Fruit fly (Drosophila melanogaster) whole organism, embryonic: ENCODE measurements around the gene CG10038.

ENCODE experiments used
- Blimp-1 ChIP-seq: fragments of 200-800 bp; sonication (Bioruptor generic); optimal IDR thresholded peaks from 3 replicates; lab custom pipeline; 2018; ENCODE audit warnings: missing biosample characterization, missing genetic modification characterization, mild to moderate bottlenecking, moderate library complexity, missing genetic modification reagents
- Bteb2 ChIP-seq: fragments of 200-800 bp; sonication (Bioruptor generic); optimal IDR thresholded peaks from 2 replicates; lab custom pipeline; 2016; ENCODE audit warnings: missing biosample characterization, missing genetic modification characterization
- C15 ChIP-seq: fragments of 200-800 bp; sonication (Bioruptor generic); IDR thresholded peaks from 3 replicates; pipeline ENCODE4 v1.3.6; 2022; ENCODE audit warnings: missing biosample characterization, missing genetic modification characterization
- CG10209 ChIP-seq: fragments of 200-800 bp; sonication (Bioruptor generic); optimal IDR thresholded peaks from 3 replicates; lab custom pipeline; 2017; ENCODE audit warnings: missing biosample characterization, mild to moderate bottlenecking, missing genetic modification characterization, missing genetic modification reagents
- CG11560 ChIP-seq: fragments of 200-800 bp; sonication (Bioruptor generic); IDR thresholded peaks from 3 replicates; pipeline ENCODE4 v1.3.6; 2022; ENCODE audit warnings: missing biosample characterization, missing genetic modification characterization
- CG14667 ChIP-seq: fragments of 200-800 bp; sonication (Bioruptor generic); IDR thresholded peaks from 2 replicates; pipeline ENCODE4 v1.3.6; 2022; ENCODE audit warnings: missing biosample characterization, missing genetic modification characterization
- CG15479 ChIP-seq: fragments of 200-800 bp; sonication (Bioruptor generic); optimal IDR thresholded peaks from 3 replicates; lab custom pipeline; 2019; ENCODE audit warnings: missing biosample characterization, mild to moderate bottlenecking, missing genetic modification characterization, moderate library complexity
- CG17802 ChIP-seq: fragments of 200-800 bp; sonication (Bioruptor generic); optimal IDR thresholded peaks from 2 replicates; lab custom pipeline; 2018; ENCODE audit warnings: missing biosample characterization, mild to moderate bottlenecking, missing genetic modification characterization, moderate library complexity
- CG18476 ChIP-seq: fragments of 200-800 bp; sonication (Bioruptor generic); optimal IDR thresholded peaks from 2 replicates; lab custom pipeline; 2016; ENCODE audit warnings: missing biosample characterization, mild to moderate bottlenecking, missing genetic modification characterization
- CG2129 ChIP-seq: fragments of 200-800 bp; sonication (Bioruptor generic); IDR thresholded peaks from 2 replicates; pipeline ENCODE4 v1.3.6; 2022; ENCODE audit warnings: missing biosample characterization, missing genetic modification characterization; ENCODE audit not compliant: partially characterized antibody
- CG2712 ChIP-seq: fragments of 200-800 bp; optimal IDR thresholded peaks from 3 replicates; lab custom pipeline; 2019; ENCODE audit warnings: missing biosample characterization, mild to moderate bottlenecking, missing genetic modification characterization, moderate library complexity
- CG2875 ChIP-seq: fragments of 200-800 bp; sonication (Bioruptor generic); optimal IDR thresholded peaks from 2 replicates; lab custom pipeline; 2017; ENCODE audit warnings: missing biosample characterization, mild to moderate bottlenecking, missing genetic modification characterization, missing genetic modification reagents
- CG2889 ChIP-seq: fragments of 200-800 bp; sonication (Bioruptor generic); IDR thresholded peaks from 3 replicates; pipeline ENCODE4 v1.3.6; 2022; ENCODE audit warnings: missing biosample characterization, missing genetic modification characterization
- CG4424 ChIP-seq: fragments of 200-800 bp; sonication (Bioruptor generic); optimal IDR thresholded peaks from 3 replicates; lab custom pipeline; 2016; ENCODE audit warnings: missing biosample characterization, missing genetic modification characterization
- CG6791 ChIP-seq: fragments of 200-800 bp; sonication (Bioruptor generic); IDR thresholded peaks from 3 replicates; pipeline ENCODE4 v1.3.6; 2022; ENCODE audit warnings: missing biosample characterization, missing genetic modification characterization; ENCODE audit not compliant: partially characterized antibody
- CG6854 ChIP-seq: fragments of 200-800 bp; sonication (Bioruptor generic); optimal IDR thresholded peaks from 3 replicates; lab custom pipeline; 2017; ENCODE audit warnings: missing biosample characterization, mild to moderate bottlenecking, missing genetic modification characterization
- CG7786 ChIP-seq: fragments of 200-800 bp; sonication (Bioruptor generic); optimal IDR thresholded peaks from 2 replicates; lab custom pipeline; 2016; ENCODE audit warnings: missing biosample characterization, missing genetic modification characterization
- CG7839 ChIP-seq: fragments of 200-800 bp; sonication (Bioruptor generic); optimal IDR thresholded peaks from 3 replicates; lab custom pipeline; 2018; ENCODE audit warnings: missing biosample characterization, mild to moderate bottlenecking, missing genetic modification characterization, moderate library complexity
- CG9609 ChIP-seq: fragments of 200-800 bp; sonication (Bioruptor generic); optimal IDR thresholded peaks from 3 replicates; lab custom pipeline; 2016; ENCODE audit warnings: missing biosample characterization, missing genetic modification characterization
- CrebB ChIP-seq: fragments of 200-800 bp; sonication (Bioruptor generic); optimal IDR thresholded peaks from 3 replicates; lab custom pipeline; 2018; ENCODE audit warnings: missing biosample characterization, mild to moderate bottlenecking, missing genetic modification characterization
- Dip2 ChIP-seq: fragments of 200-800 bp; sonication (Bioruptor generic); IDR thresholded peaks from 2 replicates; pipeline ENCODE4 v1.3.6; 2022; ENCODE audit warnings: missing biosample characterization, missing genetic modification characterization
- Hand ChIP-seq: fragments of 200-800 bp; sonication (Bioruptor generic); optimal IDR thresholded peaks from 2 replicates; lab custom pipeline; 2017; ENCODE audit warnings: mild to moderate bottlenecking, missing biosample characterization, missing genetic modification reagents, missing genetic modification characterization
- Hr51 ChIP-seq, 2 experiments: fragments of 200-800 bp; sonication (Bioruptor generic); optimal IDR thresholded peaks; 2 replicates in 1 of 2; 3 replicates in 1 of 2; lab custom pipeline; 2016 to 2018; ENCODE audit warnings: missing biosample characterization in 2 of 2, missing genetic modification characterization in 2 of 2, mild to moderate bottlenecking in 1 of 2, moderate library complexity in 1 of 2
- NC2β ChIP-seq: fragments of 200-800 bp; sonication (Bioruptor generic); optimal IDR thresholded peaks from 2 replicates; lab custom pipeline; 2016; ENCODE audit warnings: missing biosample characterization, missing genetic modification characterization
- Sin3A ChIP-seq: fragments of >200 bp; optimal IDR thresholded peaks from 2 replicates; lab custom pipeline; 2018
- Vsx1 ChIP-seq: fragments of 200-800 bp; sonication (Bioruptor generic); optimal IDR thresholded peaks from 2 replicates; lab custom pipeline; 2017; ENCODE audit warnings: missing biosample characterization, mild to moderate bottlenecking, missing genetic modification characterization, missing genetic modification reagents
- aop ChIP-seq: fragments of 200-800 bp; sonication (Bioruptor generic); IDR thresholded peaks from 2 replicates; pipeline ENCODE4 v1.3.6; 2022; ENCODE audit warnings: missing biosample characterization, missing genetic modification characterization
- ap ChIP-seq: fragments of 200-800 bp; sonication (Bioruptor generic); IDR thresholded peaks from 2 replicates; pipeline ENCODE4 v1.3.6; 2022; ENCODE audit warnings: missing biosample characterization, missing genetic modification characterization
- dimm ChIP-seq: fragments of 200-800 bp; sonication (Bioruptor generic); IDR thresholded peaks from 2 replicates; pipeline ENCODE4 v1.3.6; 2022; ENCODE audit warnings: missing biosample characterization, missing genetic modification characterization
- esg ChIP-seq: fragments of 200-800 bp; sonication (Bioruptor generic); conservative IDR thresholded peaks from 2 replicates; pipeline ENCODE4 v1.3.6; 2022; ENCODE audit warnings: missing biosample characterization, missing genetic modification characterization
- gcm ChIP-seq: fragments of 200-800 bp; sonication (Bioruptor generic); optimal IDR thresholded peaks from 2 replicates; lab custom pipeline; 2019; ENCODE audit warnings: missing biosample characterization, mild to moderate bottlenecking, missing genetic modification characterization, moderate library complexity
- kay ChIP-seq: fragments of 200-800 bp; sonication (Bioruptor generic); optimal IDR thresholded peaks from 2 replicates; lab custom pipeline; 2016; ENCODE audit warnings: missing biosample characterization, missing genetic modification characterization
- luna ChIP-seq: fragments of 200-800 bp; sonication (Bioruptor generic); optimal IDR thresholded peaks from 2 replicates; lab custom pipeline; 2016; ENCODE audit warnings: missing biosample characterization, missing genetic modification characterization
- oc ChIP-seq: fragments of 200-800 bp; sonication (Bioruptor generic); optimal IDR thresholded peaks from 2 replicates; lab custom pipeline; 2018; ENCODE audit warnings: missing biosample characterization, mild to moderate bottlenecking, missing genetic modification characterization, moderate library complexity
- pho ChIP-seq: fragments of 200-800 bp; sonication (Bioruptor generic); optimal IDR thresholded peaks from 2 replicates; lab custom pipeline; 2016; ENCODE audit warnings: missing biosample characterization, missing genetic modification characterization
- ro ChIP-seq: fragments of 200-800 bp; sonication (Bioruptor generic); IDR thresholded peaks from 2 replicates; pipeline ENCODE4 v1.3.6; 2022; ENCODE audit warnings: missing biosample characterization, missing genetic modification characterization
- sna ChIP-seq: fragments of 200-800 bp; sonication (Bioruptor generic); IDR thresholded peaks from 2 replicates; pipeline ENCODE4 v1.3.6; 2022; ENCODE audit warnings: missing biosample characterization, missing genetic modification characterization; ENCODE audit not compliant: partially characterized antibody
- ttk ChIP-seq: fragments of 200-800 bp; sonication (Bioruptor generic); IDR thresholded peaks from 2 replicates; pipeline ENCODE4 v2.1.2; 2022; ENCODE audit warnings: missing biosample characterization, missing genetic modification characterization
- zf30C ChIP-seq: fragments of 200-800 bp; sonication (Bioruptor generic); optimal IDR thresholded peaks from 3 replicates; lab custom pipeline; 2018; ENCODE audit warnings: missing biosample characterization, mild to moderate bottlenecking, missing genetic modification characterization
- zfh1 ChIP-seq: fragments of 200-800 bp; sonication (Bioruptor generic); IDR thresholded peaks from 3 replicates; pipeline ENCODE4 v1.3.6; 2022; ENCODE audit warnings: missing biosample characterization, missing genetic modification characterization

CG10038 gene

DNA sequence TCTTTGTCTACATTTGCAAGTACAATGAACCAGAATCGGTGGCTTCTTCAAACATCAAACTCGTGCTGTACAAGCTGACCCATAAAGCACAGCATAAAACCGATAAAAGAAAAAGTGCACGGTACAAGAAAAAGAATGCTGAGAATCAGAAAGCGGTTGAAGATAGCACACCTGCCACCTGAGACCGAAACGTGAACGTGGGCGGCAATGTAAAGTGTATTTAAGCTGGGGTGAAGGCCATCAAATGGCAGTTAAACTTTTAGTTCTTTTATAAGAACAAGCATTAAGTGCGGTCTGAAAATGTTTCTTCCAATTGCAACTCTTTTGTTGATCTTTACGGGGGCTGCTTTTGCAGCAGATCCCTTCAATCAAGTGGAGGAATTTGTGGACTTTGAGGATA, 39.4 kb downstream of the CG10038 start, which contains the start of gene CG4066:
Gene CG4066, plus strand, starts transcription at position 301 of the 400 bp plus-strand sequence.
- TF ChIP-seq CG4424 (GFP tag; lab: Kevin White, UChicago) (no peak), aop (no peak), ap (GFP tag; lab: Robert Waterston, UW) (no peak), zfh1 (GFP tag; lab: Robert Waterston, UW) (no peak), Sin3A (lab: Kevin White, UChicago) (no peak), CG9609 (GFP tag; lab: Kevin White, UChicago) (no peak), CG2712 (tag; lab: Kevin White, UChicago) (no peak), luna (no peak), CrebB (tag; lab: Kevin White, UChicago) (no peak), C15 (GFP tag; lab: Robert Waterston, UW) (no peak), Blimp-1 (GFP tag; lab: Kevin White, UChicago) (no peak)

DNA sequence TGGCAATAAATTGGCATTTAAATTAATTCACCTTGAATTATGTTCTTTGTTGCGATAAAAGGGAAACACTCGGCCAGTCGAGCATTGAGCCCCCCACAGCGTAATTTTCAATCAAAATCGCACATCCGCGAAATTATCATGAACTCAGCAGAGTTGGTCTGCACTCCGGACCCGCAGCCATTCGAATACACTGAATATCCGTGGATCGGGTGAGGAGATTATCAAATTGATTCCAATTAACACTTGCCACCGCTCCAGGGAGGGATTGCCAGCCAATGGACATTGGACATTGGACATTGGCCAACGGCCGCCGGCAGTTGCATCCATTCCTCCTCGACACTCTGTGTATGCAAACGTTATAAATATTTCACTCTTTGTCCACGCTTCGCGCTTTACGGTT, 42.9 kb downstream of the CG10038 start:
- TF ChIP-seq Hand (no peak), gcm (GFP tag; lab: Kevin White, UChicago) (no peak), CG6854 (no peak), Vsx1 (GFP tag; lab: Kevin White, UChicago) (no peak), CG7839 (tag; lab: Kevin White, UChicago) (no peak), zf30C (no peak), oc (tag; lab: Kevin White, UChicago) (no peak), CG15479 (GFP tag; lab: Kevin White, UChicago) (no peak), Dip2 (GFP tag; lab: Robert Waterston, UW) (no peak), ro (GFP tag; lab: Robert Waterston, UW) (no peak), pho (no peak), esg (GFP tag; lab: Robert Waterston, UW) (no peak)

- no peak for TF ChIP-seq Bteb2 (GFP tag; lab: Kevin White, UChicago)
- TF ChIP-seq CG18476: no peak
- no peak for TF ChIP-seq CG11560 (tag; lab: Robert Waterston, UW)
Observed at dm6 chr3R:12302915-12303314, 47.5 kb downstream of the CG10038 start.

DNA sequence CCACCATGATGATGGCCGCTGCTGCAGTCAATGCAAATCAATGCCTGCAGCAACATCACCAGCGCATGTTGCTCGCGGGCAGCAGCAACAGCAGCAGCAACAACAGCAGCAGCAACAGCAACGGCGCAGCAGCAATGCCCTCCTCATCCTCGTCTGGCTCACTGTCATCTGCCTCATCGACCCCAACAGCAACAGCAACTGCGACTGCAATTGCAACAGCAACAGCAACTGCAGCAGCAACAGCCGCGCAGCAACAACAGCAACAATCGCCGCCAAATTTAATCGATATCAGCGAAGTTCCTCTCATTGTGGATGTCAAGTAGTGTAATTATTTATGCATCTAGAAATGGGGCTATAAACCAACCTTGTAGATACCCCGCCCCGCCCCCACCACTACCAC, 48.9 kb downstream of the CG10038 start:
- no peak for TF ChIP-seq NC2β
- no peak for TF ChIP-seq CG7786 (GFP tag; lab: Kevin White, UChicago)
- TF ChIP-seq CG10209 (GFP tag; lab: Kevin White, UChicago): no peak
- TF ChIP-seq CG2889 (GFP tag; lab: Robert Waterston, UW): no peak
- TF ChIP-seq CG17802 (tag; lab: Kevin White, UChicago): no peak
- no peak for TF ChIP-seq CG6791 (GFP tag; lab: Robert Waterston, UW)
- no peak for TF ChIP-seq kay (GFP tag; lab: Kevin White, UChicago)
- TF ChIP-seq Hr51 (GFP tag; optimal IDR thresholded peaks at IDR 0.05; lab: Kevin White, UChicago): no peak
- no peak for TF ChIP-seq CG14667 (GFP tag; lab: Robert Waterston, UW)
- TF ChIP-seq CG2129 (GFP tag; lab: Robert Waterston, UW): no peak
- TF ChIP-seq dimm (GFP tag; lab: Robert Waterston, UW): no peak
- TF ChIP-seq CG2875 (GFP tag; lab: Kevin White, UChicago): no peak
- no peak for TF ChIP-seq ttk (GFP tag; lab: Robert Waterston, UW)
- TF ChIP-seq sna (GFP tag; lab: Robert Waterston, UW): no peak
